Fruit fly (Drosophila melanogaster): ENCODE measurements around the gene CG14662.
A peak's percentile ranks its signal among the peaks of the same experiment; 100 is the strongest.

CG14662 gene

DNA sequence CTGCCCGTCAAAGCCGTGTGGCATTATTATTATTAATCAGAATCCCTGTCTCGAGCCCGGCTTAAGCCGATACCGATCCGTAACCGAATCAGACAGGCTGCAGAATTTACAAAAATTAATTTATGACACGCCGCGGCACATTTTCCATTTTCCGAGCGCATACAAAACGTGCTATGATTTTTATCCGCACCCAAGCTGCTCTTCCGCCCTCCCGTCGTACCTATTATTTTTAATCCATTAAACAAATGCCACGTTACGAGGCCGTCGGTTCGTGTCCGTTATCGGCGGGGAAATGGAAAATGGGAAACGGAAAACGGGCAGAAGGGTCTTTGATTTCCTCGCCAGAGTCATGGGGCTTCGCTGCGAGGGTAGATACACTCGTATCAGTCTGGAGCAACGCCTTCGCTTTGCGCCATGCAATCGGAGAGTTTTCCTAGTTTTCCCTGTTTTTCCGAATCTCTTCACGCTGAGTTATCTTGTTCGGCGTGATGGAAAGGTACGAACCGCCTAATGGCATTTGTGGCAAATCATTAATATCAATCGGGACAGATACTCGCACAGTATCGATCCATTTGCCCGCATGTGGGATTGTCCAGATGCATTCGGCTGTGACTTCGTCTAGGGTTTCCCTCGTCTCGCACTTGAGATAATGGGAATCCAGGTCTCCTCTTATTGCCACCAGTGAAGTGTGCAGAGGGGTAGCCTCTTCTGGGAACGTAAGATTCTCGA is 3.8 kb downstream of the CG14662 start (continued):
- TF ChIP-seq jing (GFP tag; optimal IDR thresholded peaks at IDR 0.05): no peak
- peak; percentile 69 for TF ChIP-seq Med (GFP tag)
- TF ChIP-seq CrebB (tag; optimal IDR thresholded peaks at IDR 0.05): no peak
- no peak for TF ChIP-seq D (optimal IDR thresholded peaks at IDR 0.05)
- peak; percentile 41 for TF ChIP-seq D (GFP tag; optimal IDR thresholded peaks at IDR 0.05)
- TF ChIP-seq CG9932 (GFP tag; IDR thresholded peaks at IDR 0.05): no peak
- no peak for TF ChIP-seq Dip2 (GFP tag; IDR thresholded peaks at IDR 0.05)
- TF ChIP-seq CG2875 (GFP tag; optimal IDR thresholded peaks at IDR 0.05): no peak
- TF ChIP-seq E2f1 (GFP tag; IDR thresholded peaks at IDR 0.05): no peak
- TF ChIP-seq kni (GFP tag; optimal IDR thresholded peaks at IDR 0.05): peak; percentile 90
- peak; percentile 26 for TF ChIP-seq Hey (tag; optimal IDR thresholded peaks at IDR 0.05)
- no peak for TF ChIP-seq Usf (GFP tag; optimal IDR thresholded peaks at IDR 0.05)
- no peak for TF ChIP-seq Opbp (GFP tag; IDR thresholded peaks at IDR 0.05; ENCODE audit: partially characterized antibody)
- TF ChIP-seq dimm (GFP tag; IDR thresholded peaks at IDR 0.05): no peak
- TF ChIP-seq Chrac-16 (GFP tag; optimal IDR thresholded peaks at IDR 0.05): no peak
- TF ChIP-seq crp (GFP tag; optimal IDR thresholded peaks at IDR 0.05): no peak
- peak; percentile 95 for TF ChIP-seq oc (tag; optimal IDR thresholded peaks at IDR 0.05)
- TF ChIP-seq Hmr (GFP tag; optimal IDR thresholded peaks at IDR 0.05): no peak
- no peak for TF ChIP-seq her (GFP tag; optimal IDR thresholded peaks at IDR 0.05)
- TF ChIP-seq CG12744 (GFP tag; optimal IDR thresholded peaks at IDR 0.05): no peak
- TF ChIP-seq HmgZ (tag; optimal IDR thresholded peaks at IDR 0.05): no peak
- TF ChIP-seq CG34422 (GFP tag; IDR thresholded peaks at IDR 0.05): no peak
- TF ChIP-seq CG18476 (GFP tag; optimal IDR thresholded peaks at IDR 0.05): peak; percentile 93
- TF ChIP-seq CG12219 (GFP tag; optimal IDR thresholded peaks at IDR 0.05): no peak
- no peak for TF ChIP-seq NK7.1 (GFP tag; optimal IDR thresholded peaks at IDR 0.05)
- no peak for TF ChIP-seq mirr (GFP tag; optimal IDR thresholded peaks at IDR 0.05)
- no peak for TF ChIP-seq YL-1 (GFP tag; optimal IDR thresholded peaks at IDR 0.05)
- TF ChIP-seq Asciz (GFP tag; optimal IDR thresholded peaks at IDR 0.05): no peak
- peak; percentile 40 for TF ChIP-seq sens (GFP tag)
- no peak for TF ChIP-seq seq (GFP tag; IDR thresholded peaks at IDR 0.05)
- no peak for TF ChIP-seq D19B (GFP tag; optimal IDR thresholded peaks at IDR 0.05)
- peak; percentile 34 for TF ChIP-seq zen (tag; optimal IDR thresholded peaks at IDR 0.05)
- TF ChIP-seq CG9797 (GFP tag; optimal IDR thresholded peaks at IDR 0.05): no peak
- peak; percentile 62 for TF ChIP-seq gsb-n (tag; optimal IDR thresholded peaks at IDR 0.05)
- no peak for TF ChIP-seq Dp (GFP tag; optimal IDR thresholded peaks at IDR 0.05)
- no peak for TF ChIP-seq CG17568 (GFP tag; optimal IDR thresholded peaks at IDR 0.05)
- no peak for TF ChIP-seq CG17612 (GFP tag; IDR thresholded peaks at IDR 0.05)
- TF ChIP-seq tap (tag; optimal IDR thresholded peaks at IDR 0.05): no peak
- TF ChIP-seq mam (GFP tag; optimal IDR thresholded peaks at IDR 0.05): no peak
- no peak for TF ChIP-seq ara (GFP tag; IDR thresholded peaks at IDR 0.05)
- no peak for TF ChIP-seq Hand (GFP tag; optimal IDR thresholded peaks at IDR 0.05)
- no peak for TF ChIP-seq Atf6 (GFP tag; IDR thresholded peaks at IDR 0.05)
